Worm (Caenorhabditis elegans) whole organism, L1 larva: Measurements from ENCODE around the gene npr-6.

ENCODE experiments used
- C16A3.4 ChIP-seq: fragments of 150-350 bp; optimal IDR thresholded peaks from 2 replicates; lab custom pipeline; 2014; ENCODE audit warnings: missing biosample characterization, missing genetic modification characterization
- C34B4.2 ChIP-seq: sonication (generic microtip); optimal IDR thresholded peaks from 2 replicates; lab custom pipeline; 2017; ENCODE audit warnings: mild to moderate bottlenecking, missing genetic modification characterization, missing compliant biosample characterization
- F16B12.6 ChIP-seq: fragments of 150-350 bp; optimal IDR thresholded peaks from 2 replicates; lab custom pipeline; 2014; ENCODE audit warnings: missing biosample characterization, missing genetic modification characterization
- blmp-1 ChIP-seq: fragments of 150-350 bp; optimal IDR thresholded peaks from 2 replicates; lab custom pipeline; 2014; ENCODE audit warnings: missing biosample characterization, missing genetic modification characterization
- ceh-8 ChIP-seq: fragments of 200-800 bp; sonication (Bioruptor generic); optimal IDR thresholded peaks from 2 replicates; lab custom pipeline; 2018; ENCODE audit warnings: mild to moderate bottlenecking, missing genetic modification characterization, moderate library complexity, missing compliant biosample characterization
- dpl-1 ChIP-seq, 3 experiments: fragments of 150-350 bp in 2 of 3; sonication (generic microtip) in 1 of 3; optimal IDR thresholded peaks; 2 replicates each; lab custom pipeline; 2014 to 2017; ENCODE audit warnings: missing biosample characterization in 3 of 3, missing genetic modification characterization in 3 of 3, missing genetic modification reagents in 3 of 3
- efl-1 ChIP-seq, 4 experiments: fragments of 150-350 bp; optimal IDR thresholded peaks in 3 of 4; peaks in 1 of 4; 1 replicate in 1 of 4; 2 replicates in 3 of 4; lab custom pipeline; 2014; ENCODE audit warnings: missing biosample characterization in 2 of 4, missing genetic modification characterization in 2 of 4, missing genetic modification reagents in 2 of 4
- egl-27 ChIP-seq, 2 experiments: fragments of 150-350 bp in 1 of 2; sonication (generic microtip); optimal IDR thresholded peaks; 3 replicates each; lab custom pipeline; 2017 to 2018; ENCODE audit warnings: missing biosample characterization in 2 of 2, missing genetic modification characterization in 2 of 2, missing genetic modification reagents in 2 of 2
- elt-2 ChIP-seq: sonication (generic microtip); optimal IDR thresholded peaks from 2 replicates; lab custom pipeline; 2016; ENCODE audit warnings: missing genetic modification characterization, mild to moderate bottlenecking, inconsistent platforms, missing compliant biosample characterization, missing genetic modification reagents
- elt-3 ChIP-seq, 6 experiments: fragments of 150-350 bp in 1 of 6; sonication (generic microtip); optimal IDR thresholded peaks; 2 replicates each; lab custom pipeline; 2017 to 2018; ENCODE audit warnings: missing biosample characterization in 6 of 6, missing genetic modification characterization in 6 of 6, inconsistent platforms in 1 of 6
- fkh-10 ChIP-seq: sonication (generic microtip); optimal IDR thresholded peaks from 2 replicates; lab custom pipeline; 2017; ENCODE audit warnings: missing biosample characterization, missing genetic modification reagents, missing genetic modification characterization
- fos-1 ChIP-seq: fragments of 150-350 bp; optimal IDR thresholded peaks from 2 replicates; lab custom pipeline; 2014; ENCODE audit warnings: missing biosample characterization, missing genetic modification characterization
- hpl-2 ChIP-seq: fragments of 150-350 bp; optimal IDR thresholded peaks from 2 replicates; lab custom pipeline; 2014; ENCODE audit warnings: missing biosample characterization, missing genetic modification reagents, missing genetic modification characterization
- irx-1 ChIP-seq: sonication (generic microtip); optimal IDR thresholded peaks from 2 replicates; lab custom pipeline; 2016; ENCODE audit warnings: missing genetic modification characterization, missing compliant biosample characterization
- lin-13 ChIP-seq: fragments of 150-350 bp; optimal IDR thresholded peaks from 2 replicates; lab custom pipeline; 2014; ENCODE audit warnings: missing biosample characterization, missing genetic modification reagents, missing genetic modification characterization
- lin-14 ChIP-seq: fragments of 200-800 bp; sonication (Bioruptor generic); optimal IDR thresholded peaks from 2 replicates; lab custom pipeline; 2018; ENCODE audit warnings: mild to moderate bottlenecking, missing genetic modification characterization, moderate library complexity, missing compliant biosample characterization
- lin-15B ChIP-seq: fragments of 150-350 bp; sonication (generic microtip); optimal IDR thresholded peaks from 3 replicates; lab custom pipeline; 2014; ENCODE audit warnings: missing biosample characterization, missing genetic modification characterization
- mef-2 ChIP-seq: fragments of 150-350 bp; optimal IDR thresholded peaks from 2 replicates; lab custom pipeline; 2014; ENCODE audit warnings: missing biosample characterization, missing genetic modification characterization
- mep-1 ChIP-seq: fragments of 150-350 bp; optimal IDR thresholded peaks from 2 replicates; lab custom pipeline; 2014; ENCODE audit warnings: missing biosample characterization, missing genetic modification characterization
- nhr-11 ChIP-seq: fragments of 150-350 bp; optimal IDR thresholded peaks from 2 replicates; lab custom pipeline; 2014; ENCODE audit warnings: missing biosample characterization, missing genetic modification characterization
- nhr-20 ChIP-seq: sonication (generic microtip); optimal IDR thresholded peaks from 2 replicates; lab custom pipeline; 2016; ENCODE audit warnings: mild to moderate bottlenecking, missing genetic modification characterization, missing compliant biosample characterization
- nhr-237 ChIP-seq: fragments of 150-350 bp; optimal IDR thresholded peaks from 2 replicates; lab custom pipeline; 2014; ENCODE audit warnings: missing biosample characterization, missing genetic modification characterization
- nhr-85 ChIP-seq: sonication (generic microtip); peaks from one replicate; lab custom pipeline; 2016; ENCODE audit warnings: missing genetic modification characterization, inconsistent platforms, missing compliant biosample characterization
- pag-3 ChIP-seq: sonication (generic microtip); optimal IDR thresholded peaks from 2 replicates; lab custom pipeline; 2017; ENCODE audit warnings: missing genetic modification characterization, mild to moderate bottlenecking, missing compliant biosample characterization, antibody characterized with exemption, borderline replicate concordance; ENCODE audit not compliant: insufficient read depth
- pqm-1 ChIP-seq: sonication (generic microtip); optimal IDR thresholded peaks from 3 replicates; lab custom pipeline; 2017; ENCODE audit warnings: missing biosample characterization, missing genetic modification characterization
- rnt-1 ChIP-seq: sonication (generic microtip); optimal IDR thresholded peaks from 2 replicates; lab custom pipeline; 2016; ENCODE audit warnings: mild to moderate bottlenecking, missing genetic modification characterization, moderate library complexity, missing compliant biosample characterization
- skn-1 ChIP-seq: fragments of 150-350 bp; optimal IDR thresholded peaks from 2 replicates; lab custom pipeline; 2014; ENCODE audit warnings: missing biosample characterization, missing genetic modification characterization
- snu-23 ChIP-seq: sonication (generic microtip); optimal IDR thresholded peaks from 2 replicates; lab custom pipeline; 2016; ENCODE audit warnings: missing genetic modification characterization, missing compliant biosample characterization
- sox-4 ChIP-seq: sonication (generic microtip); optimal IDR thresholded peaks from 2 replicates; lab custom pipeline; 2016; ENCODE audit warnings: missing genetic modification characterization, missing compliant biosample characterization
- sptf-1 ChIP-seq: fragments of 150-350 bp; optimal IDR thresholded peaks from 2 replicates; lab custom pipeline; 2014; ENCODE audit warnings: missing biosample characterization, missing genetic modification characterization
- unc-62 ChIP-seq: fragments of 150-350 bp; optimal IDR thresholded peaks from 2 replicates; lab custom pipeline; 2014; ENCODE audit warnings: missing biosample characterization, missing genetic modification reagents, missing genetic modification characterization
- vab-15 ChIP-seq: sonication (generic microtip); optimal IDR thresholded peaks from 2 replicates; lab custom pipeline; 2017; ENCODE audit warnings: missing genotype, mild to moderate bottlenecking, missing genetic modification characterization, missing compliant biosample characterization

Gene npr-6

DNA sequence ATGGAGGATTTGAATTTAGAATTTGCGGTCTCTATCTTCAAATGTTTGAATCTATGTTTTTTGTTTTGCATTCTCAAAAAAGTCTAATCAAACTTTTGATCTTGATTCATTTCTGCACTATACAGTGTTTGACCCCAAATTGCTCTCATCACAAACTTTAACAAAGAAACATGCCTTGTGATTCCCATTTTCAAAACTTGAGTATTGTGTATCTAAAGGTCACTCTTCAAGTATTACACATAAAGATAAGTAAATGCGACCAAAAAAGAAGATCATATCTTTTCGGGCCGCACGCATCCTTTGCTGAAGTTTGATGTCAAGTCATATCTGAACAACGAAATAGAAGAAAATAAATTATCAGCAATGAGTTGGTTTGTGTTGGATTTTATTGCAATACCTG lies 16.4 kb upstream of the npr-6 start (continued):
- peak; percentile 48 for TF ChIP-seq lin-14 (GFP tag; lab: Kevin White, UChicago)
- TF ChIP-seq snu-23 = peak; percentile 8
- TF ChIP-seq sox-4 (tag; lab: Kevin White, UChicago) = no peak
- no peak for TF ChIP-seq nhr-11 (tag; lab: Kevin White, UChicago)
- no peak for TF ChIP-seq rnt-1
- no peak for TF ChIP-seq sptf-1
- TF ChIP-seq fkh-10 (GFP tag; lab: Kevin White, UChicago) = no peak
- TF ChIP-seq lin-13 (GFP tag; lab: Kevin White, UChicago) = no peak
- no peak for TF ChIP-seq ceh-8 (GFP tag; lab: Kevin White, UChicago)
- no peak for TF ChIP-seq skn-1 (tag; lab: Kevin White, UChicago)
- TF ChIP-seq vab-15 (tag; lab: Kevin White, UChicago) = no peak
- TF ChIP-seq F16B12.6 (tag; lab: Kevin White, UChicago) = no peak
- TF ChIP-seq unc-62 (GFP tag; lab: Kevin White, UChicago) = no peak
- no peak for TF ChIP-seq C16A3.4 (tag; lab: Kevin White, UChicago)
- no peak for TF ChIP-seq nhr-237
- TF ChIP-seq C34B4.2 (tag; lab: Kevin White, UChicago) = no peak
- no peak for TF ChIP-seq elt-2 (tag; lab: Kevin White, UChicago)
- TF ChIP-seq mef-2 (tag; lab: Kevin White, UChicago) = no peak

DNA sequence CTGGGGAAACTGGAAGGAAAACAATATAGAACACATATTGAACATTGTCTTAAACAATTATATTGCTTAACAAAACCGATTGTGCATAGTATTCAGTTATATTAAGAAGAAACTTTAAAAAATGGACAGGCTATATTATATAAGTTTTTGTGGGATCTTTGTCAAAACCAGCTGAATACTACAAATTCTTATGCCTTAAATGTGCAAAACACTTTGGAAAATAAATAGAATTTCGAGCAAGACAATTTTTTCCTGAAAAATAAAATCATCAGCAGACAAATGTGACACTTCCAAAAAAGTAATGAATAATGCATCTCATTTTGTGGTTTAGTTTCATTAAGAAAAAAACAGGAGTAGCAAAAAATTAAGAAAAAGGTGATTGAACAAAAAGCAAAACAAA lies 11.9 kb upstream of the npr-6 start:
- no peak for TF ChIP-seq mep-1 (tag; lab: Kevin White, UChicago)
- no peak for TF ChIP-seq efl-1 (optimal IDR thresholded peaks at IDR 0.05; lab: Kevin White, UChicago)
- peak in 1 of 2 experiments; percentile 60 for TF ChIP-seq efl-1 (GFP tag; optimal IDR thresholded peaks at IDR 0.05 in 1 of 2; lab: Kevin White, UChicago)

- TF ChIP-seq efl-1 (optimal IDR thresholded peaks at IDR 0.05; lab: Kevin White, UChicago) = no peak
- no peak for TF ChIP-seq efl-1 (GFP tag; optimal IDR thresholded peaks at IDR 0.05 in 1 of 2; lab: Kevin White, UChicago)
- TF ChIP-seq C16A3.4 (tag; lab: Kevin White, UChicago) = no peak
- no peak for TF ChIP-seq nhr-237
- no peak for TF ChIP-seq pqm-1 (tag; lab: Kevin White, UChicago)
- no peak for TF ChIP-seq nhr-11 (tag; lab: Kevin White, UChicago)
- no peak for TF ChIP-seq elt-3 (tag; optimal IDR thresholded peaks at IDR 0.05; lab: Kevin White, UChicago)
- TF ChIP-seq blmp-1 (tag; lab: Kevin White, UChicago) = no peak
- TF ChIP-seq vab-15 (tag; lab: Kevin White, UChicago) = no peak
- TF ChIP-seq lin-14 (GFP tag; lab: Kevin White, UChicago) = no peak
- no peak for TF ChIP-seq lin-15B (tag; lab: Kevin White, UChicago)
- TF ChIP-seq pag-3 (tag; lab: Kevin White, UChicago) = no peak
Observed at ce11 chrX:10279299-10279698, 6.2 kb downstream of the npr-6 start, which contains the start of gene slc-9B.1. Gene slc-9B.1 (plus strand): TSS chrX:10279599.

ce11 chrX:10277118-10277517 lies 8.4 kb downstream of the npr-6 start:
- TF ChIP-seq irx-1 = no peak
- TF ChIP-seq nhr-85 = peak; percentile 70
- TF ChIP-seq hpl-2 (GFP tag; lab: Kevin White, UChicago) = no peak
- peak; percentile 58 for TF ChIP-seq nhr-20 (tag; lab: Kevin White, UChicago)

ce11 chrX:10274470-10274869 lies 11.1 kb downstream of the npr-6 start:
- TF ChIP-seq irx-1 (no peak), skn-1 (tag; lab: Kevin White, UChicago) (no peak), efl-1 (optimal IDR thresholded peaks at IDR 0.05; lab: Kevin White, UChicago) (no peak), efl-1 (GFP tag; optimal IDR thresholded peaks at IDR 0.05 in 1 of 2; lab: Kevin White, UChicago) (peak in 1 of 2 experiments; percentile 0), egl-27 (tag; optimal IDR thresholded peaks at IDR 0.05; lab: Kevin White, UChicago) (no peak), dpl-1 (GFP tag; optimal IDR thresholded peaks at IDR 0.05; lab: Kevin White, UChicago) (no peak), fos-1 (tag; lab: Kevin White, UChicago) (no peak)
